Worm (Caenorhabditis elegans) whole organism, L2 larva: ENCODE data around the gene tab-1.
A peak's percentile ranks its signal among the peaks of the same experiment; 100 is the strongest.

ENCODE experiments used
- C34F6.9 ChIP-seq: fragments of 150-350 bp; optimal IDR thresholded peaks from 2 replicates; lab custom pipeline; 2014; ENCODE audit warnings: missing biosample characterization, missing genetic modification characterization
- F13H6.1 ChIP-seq: sonication (generic microtip); optimal IDR thresholded peaks from 2 replicates; lab custom pipeline; 2016; ENCODE audit warnings: missing genetic modification characterization, missing compliant biosample characterization
- R02D3.7 ChIP-seq: fragments of 150-350 bp; optimal IDR thresholded peaks from 2 replicates; lab custom pipeline; 2014; ENCODE audit warnings: missing biosample characterization, missing genetic modification characterization
- Y55F3AM.14 ChIP-seq: fragments of 200-800 bp; sonication (Bioruptor generic); optimal IDR thresholded peaks from 2 replicates; lab custom pipeline; 2018; ENCODE audit warnings: mild to moderate bottlenecking, missing genetic modification characterization, missing compliant biosample characterization
- ZK546.5 ChIP-seq: sonication (generic microtip); optimal IDR thresholded peaks from 2 replicates; lab custom pipeline; 2017; ENCODE audit warnings: missing biosample characterization, missing genetic modification characterization
- alr-1 ChIP-seq: fragments of 150-350 bp; optimal IDR thresholded peaks from 2 replicates; lab custom pipeline; 2014; ENCODE audit warnings: missing biosample characterization, missing genetic modification characterization
- blmp-1 ChIP-seq: sonication (generic microtip); optimal IDR thresholded peaks from 2 replicates; lab custom pipeline; 2017; ENCODE audit warnings: missing genetic modification characterization, mild to moderate bottlenecking, missing compliant biosample characterization, antibody characterized with exemption, moderate library complexity; ENCODE audit not compliant: insufficient read depth
- ceh-16 ChIP-seq: fragments of 150-350 bp; optimal IDR thresholded peaks from 2 replicates; lab custom pipeline; 2014; ENCODE audit warnings: missing biosample characterization, missing genetic modification characterization
- crh-2 ChIP-seq: sonication (generic microtip); optimal IDR thresholded peaks from 2 replicates; lab custom pipeline; 2017; ENCODE audit warnings: missing biosample characterization, missing genetic modification characterization
- egl-27 ChIP-seq: sonication (generic microtip); optimal IDR thresholded peaks from 3 replicates; lab custom pipeline; 2017; ENCODE audit warnings: missing biosample characterization, missing genetic modification reagents, missing genetic modification characterization
- elt-1 ChIP-seq: fragments of 150-350 bp; optimal IDR thresholded peaks from 2 replicates; lab custom pipeline; 2014; ENCODE audit warnings: missing biosample characterization, missing genetic modification characterization
- elt-3 ChIP-seq: sonication (generic microtip); optimal IDR thresholded peaks from 2 replicates; lab custom pipeline; 2017; ENCODE audit warnings: missing biosample characterization, missing genetic modification characterization
- fos-1 ChIP-seq: fragments of 150-350 bp; optimal IDR thresholded peaks from 2 replicates; lab custom pipeline; 2014; ENCODE audit warnings: missing biosample characterization, missing genetic modification characterization
- gmeb-1 ChIP-seq: fragments of 150-350 bp; optimal IDR thresholded peaks from 2 replicates; lab custom pipeline; 2014; ENCODE audit warnings: missing biosample characterization, missing genetic modification characterization
- lin-11 ChIP-seq: fragments of 150-350 bp; sonication (generic microtip); optimal IDR thresholded peaks from 2 replicates; lab custom pipeline; 2014; ENCODE audit warnings: missing biosample characterization, missing genetic modification characterization, inconsistent platforms, mixed read lengths
- lin-13 ChIP-seq: fragments of 150-350 bp; optimal IDR thresholded peaks from 2 replicates; lab custom pipeline; 2014; ENCODE audit warnings: missing biosample characterization, missing genetic modification reagents, missing genetic modification characterization
- lsy-2 ChIP-seq, 2 experiments: fragments of 150-350 bp in 1 of 2; sonication (generic microtip) in 1 of 2; optimal IDR thresholded peaks; 2 replicates each; lab custom pipeline; 2014 to 2017; ENCODE audit warnings: missing biosample characterization in 2 of 2, missing genetic modification characterization in 2 of 2
- mab-5 ChIP-seq: fragments of 150-350 bp; optimal IDR thresholded peaks from 2 replicates; lab custom pipeline; 2014; ENCODE audit warnings: missing biosample characterization, missing genetic modification characterization
- mbf-1 ChIP-seq: sonication (generic microtip); optimal IDR thresholded peaks from 2 replicates; lab custom pipeline; 2017; ENCODE audit warnings: missing biosample characterization, missing genetic modification characterization
- mdl-1 ChIP-seq, 2 experiments: fragments of 150-350 bp in 1 of 2; sonication (generic microtip) in 1 of 2; optimal IDR thresholded peaks; 2 replicates each; lab custom pipeline; 2017; ENCODE audit warnings: missing biosample characterization in 2 of 2, missing genetic modification characterization in 2 of 2
- nhr-10 ChIP-seq: sonication (generic microtip); optimal IDR thresholded peaks from 2 replicates; lab custom pipeline; 2017; ENCODE audit warnings: missing biosample characterization, missing genetic modification characterization
- nhr-11 ChIP-seq: fragments of 150-350 bp; optimal IDR thresholded peaks from 2 replicates; lab custom pipeline; 2014; ENCODE audit warnings: missing biosample characterization, missing genetic modification characterization
- nhr-12 ChIP-seq: fragments of 150-350 bp; optimal IDR thresholded peaks from 2 replicates; lab custom pipeline; 2014; ENCODE audit warnings: missing biosample characterization, missing genetic modification characterization
- nhr-129 ChIP-seq: fragments of 150-350 bp; optimal IDR thresholded peaks from 2 replicates; lab custom pipeline; 2014; ENCODE audit warnings: missing biosample characterization, missing genetic modification characterization
- nhr-21 ChIP-seq: fragments of 150-350 bp; optimal IDR thresholded peaks from 2 replicates; lab custom pipeline; 2014; ENCODE audit warnings: missing biosample characterization, missing genetic modification characterization
- nhr-23 ChIP-seq: fragments of 150-350 bp; optimal IDR thresholded peaks from 2 replicates; lab custom pipeline; 2014; ENCODE audit warnings: missing biosample characterization, missing genetic modification reagents, missing genetic modification characterization
- nhr-237 ChIP-seq: fragments of 150-350 bp; optimal IDR thresholded peaks from 2 replicates; lab custom pipeline; 2014; ENCODE audit warnings: missing biosample characterization, missing genetic modification characterization
- nhr-25 ChIP-seq: fragments of 150-350 bp; sonication (generic microtip); optimal IDR thresholded peaks from 3 replicates; lab custom pipeline; 2014; ENCODE audit warnings: missing biosample characterization, missing genetic modification characterization
- nhr-6 ChIP-seq: fragments of 150-350 bp; optimal IDR thresholded peaks from 2 replicates; lab custom pipeline; 2014; ENCODE audit warnings: missing biosample characterization, missing genetic modification characterization
- peb-1 ChIP-seq: fragments of 150-350 bp; optimal IDR thresholded peaks from 2 replicates; lab custom pipeline; 2014; ENCODE audit warnings: missing biosample characterization, missing genetic modification characterization
- sem-4 ChIP-seq: fragments of 150-350 bp; optimal IDR thresholded peaks from 2 replicates; lab custom pipeline; 2014; ENCODE audit warnings: missing biosample characterization, missing genetic modification reagents, missing genetic modification characterization
- skn-1 ChIP-seq: sonication (generic microtip); optimal IDR thresholded peaks from 2 replicates; lab custom pipeline; 2017; ENCODE audit warnings: missing biosample characterization, missing genetic modification characterization
- sma-3 ChIP-seq: sonication (generic microtip); optimal IDR thresholded peaks from 2 replicates; lab custom pipeline; 2016; ENCODE audit warnings: missing genetic modification reagents, missing genetic modification characterization, missing compliant biosample characterization
- sma-9 ChIP-seq, 2 experiments: fragments of 150-350 bp in 1 of 2; sonication (generic microtip) in 1 of 2; optimal IDR thresholded peaks; 2 replicates each; lab custom pipeline; 2014 to 2016; ENCODE audit warnings: missing genetic modification characterization in 2 of 2, mild to moderate bottlenecking in 1 of 2, missing biosample characterization in 1 of 2, missing compliant biosample characterization in 1 of 2, missing genetic modification reagents in 1 of 2, moderate library complexity in 1 of 2
- snpc-4 ChIP-seq: fragments of 150-350 bp; optimal IDR thresholded peaks from 2 replicates; lab custom pipeline; 2014; ENCODE audit warnings: missing biosample characterization, missing genetic modification characterization
- unc-39 ChIP-seq: fragments of 150-350 bp; optimal IDR thresholded peaks from 2 replicates; lab custom pipeline; 2014; ENCODE audit warnings: missing biosample characterization, missing genetic modification characterization
- unc-55 ChIP-seq: fragments of 150-350 bp; sonication (generic microtip); optimal IDR thresholded peaks from 3 replicates; lab custom pipeline; 2014; ENCODE audit warnings: missing biosample characterization, missing genetic modification reagents, missing genetic modification characterization
- unc-62 ChIP-seq: fragments of 150-350 bp; optimal IDR thresholded peaks from 2 replicates; lab custom pipeline; 2014; ENCODE audit warnings: missing biosample characterization, missing genetic modification reagents, missing genetic modification characterization
- zag-1 ChIP-seq: fragments of 150-350 bp; optimal IDR thresholded peaks from 2 replicates; lab custom pipeline; 2014; ENCODE audit warnings: missing biosample characterization, missing genetic modification characterization
- ztf-1 ChIP-seq: fragments of 200-800 bp; sonication (Bioruptor generic); conservative IDR thresholded peaks from 2 replicates; pipeline ENCODE4 v1.3.6; 2022; ENCODE audit warnings: missing genetic modification characterization, missing compliant biosample characterization
- ztf-11 ChIP-seq: sonication (generic microtip); optimal IDR thresholded peaks from 2 replicates; lab custom pipeline; 2017; ENCODE audit warnings: missing biosample characterization, missing genetic modification characterization
- ztf-4 ChIP-seq: fragments of 150-350 bp; optimal IDR thresholded peaks from 2 replicates; lab custom pipeline; 2014; ENCODE audit warnings: missing biosample characterization, missing genetic modification characterization

Gene tab-1

ce11 chrII:6833781-6834339 is 30.7 kb downstream of the tab-1 start:
- TF ChIP-seq sma-3 (GFP tag; lab: Kevin White, UChicago), result peak; percentile 17
- peak in 1 of 2 experiments; percentile 9 for TF ChIP-seq lsy-2 (tag; optimal IDR thresholded peaks at IDR 0.05; lab: Kevin White, UChicago)
- no peak for TF ChIP-seq nhr-12 (tag; lab: Kevin White, UChicago)
- TF ChIP-seq sma-9 (GFP tag; optimal IDR thresholded peaks at IDR 0.05; lab: Kevin White, UChicago), result peak; percentile 31
- TF ChIP-seq sma-9 (tag; optimal IDR thresholded peaks at IDR 0.05; lab: Kevin White, UChicago), result no peak
- TF ChIP-seq crh-2 (tag; lab: Kevin White, UChicago), result peak; percentile 75
- no peak for TF ChIP-seq lin-13 (GFP tag; lab: Kevin White, UChicago)
- peak; percentile 32 for TF ChIP-seq fos-1 (tag; lab: Kevin White, UChicago)
- TF ChIP-seq nhr-129, result peak; percentile 74
- peak; percentile 44 for TF ChIP-seq blmp-1 (tag; lab: Kevin White, UChicago)
- peak; percentile 55 for TF ChIP-seq nhr-25 (tag; lab: Kevin White, UChicago)
- TF ChIP-seq F13H6.1 (tag; lab: Kevin White, UChicago), result peak; percentile 62
- peak; percentile 5 for TF ChIP-seq C34F6.9 (tag; lab: Kevin White, UChicago)
- TF ChIP-seq lin-11 (tag; lab: Kevin White, UChicago), result no peak
- TF ChIP-seq gmeb-1 (tag; lab: Kevin White, UChicago), result no peak

- TF ChIP-seq elt-3, result no peak
- no peak for TF ChIP-seq nhr-23 (tag; lab: Kevin White, UChicago)
These were observed 31.5 kb downstream of the tab-1 start, which contains the start of gene egl-27 for ce11 chrII:6834582-6835058. Gene egl-27 (plus strand): TSS chrII:6835008.

ce11 chrII:6835500-6835899 is 32.4 kb downstream of the tab-1 start:
- TF ChIP-seq ZK546.5 (no peak), mbf-1 (tag; lab: Kevin White, UChicago) (no peak), skn-1 (no peak), zag-1 (tag; lab: Kevin White, UChicago) (no peak), peb-1 (tag; lab: Kevin White, UChicago) (no peak), blmp-1 (tag; lab: Kevin White, UChicago) (peak; percentile 20), lsy-2 (tag; optimal IDR thresholded peaks at IDR 0.05; lab: Kevin White, UChicago) (peak in 1 of 2 experiments; percentile 53), nhr-6 (tag; lab: Kevin White, UChicago) (peak; percentile 58), R02D3.7 (tag; lab: Kevin White, UChicago) (no peak), mab-5 (peak; percentile 87), nhr-129 (peak; percentile 55), ztf-11 (no peak), nhr-11 (tag; lab: Kevin White, UChicago) (no peak), C34F6.9 (tag; lab: Kevin White, UChicago) (peak; percentile 61), nhr-25 (tag; lab: Kevin White, UChicago) (peak; percentile 80), ztf-1 (no peak), gmeb-1 (tag; lab: Kevin White, UChicago) (no peak), ztf-4 (tag; lab: Kevin White, UChicago) (no peak), Y55F3AM.14 (GFP tag; lab: Kevin White, UChicago) (no peak), ceh-16 (tag; lab: Kevin White, UChicago) (peak; percentile 93), nhr-10 (no peak), sem-4 (tag; lab: Kevin White, UChicago) (peak; percentile 88), elt-1 (tag; lab: Kevin White, UChicago) (no peak), egl-27 (peak; percentile 96), nhr-12 (tag; lab: Kevin White, UChicago) (no peak), unc-62 (GFP tag; lab: Kevin White, UChicago) (peak; percentile 31), elt-3 (no peak), sma-3 (GFP tag; lab: Kevin White, UChicago) (peak; percentile 19), unc-55 (GFP tag; lab: Kevin White, UChicago) (peak; percentile 46), crh-2 (tag; lab: Kevin White, UChicago) (peak; percentile 47), mdl-1 (tag; optimal IDR thresholded peaks at IDR 0.05; lab: Kevin White, UChicago) (no peak), alr-1 (tag; lab: Kevin White, UChicago) (no peak), nhr-21 (tag; lab: Kevin White, UChicago) (peak; percentile 23), fos-1 (tag; lab: Kevin White, UChicago) (peak; percentile 76), snpc-4 (no peak), unc-39 (tag; lab: Kevin White, UChicago) (no peak), nhr-237 (tag; lab: Kevin White, UChicago) (no peak), sma-9 (GFP tag; optimal IDR thresholded peaks at IDR 0.05; lab: Kevin White, UChicago) (peak; percentile 87), sma-9 (tag; optimal IDR thresholded peaks at IDR 0.05; lab: Kevin White, UChicago) (no peak), lin-13 (GFP tag; lab: Kevin White, UChicago) (peak; percentile 56)
